Worm (Caenorhabditis elegans) whole organism, L2 larva: ENCODE data around the gene F10C2.4.
"Not testable (repeated sequence)": the region's sequence is repeated elsewhere in the genome, so short reads cannot be mapped to it uniquely, and the experiment has no call there.

Experiments
- C34F6.9 ChIP-seq: fragments of 150-350 bp; optimal IDR thresholded peaks from 2 replicates; lab custom pipeline; 2014; ENCODE audit warnings: missing biosample characterization, missing genetic modification characterization
- F13H6.1 ChIP-seq: sonication (generic microtip); optimal IDR thresholded peaks from 2 replicates; lab custom pipeline; 2016; ENCODE audit warnings: missing genetic modification characterization, missing compliant biosample characterization
- Y55F3AM.14 ChIP-seq: fragments of 200-800 bp; sonication (Bioruptor generic); optimal IDR thresholded peaks from 2 replicates; lab custom pipeline; 2018; ENCODE audit warnings: mild to moderate bottlenecking, missing genetic modification characterization, missing compliant biosample characterization
- alr-1 ChIP-seq: fragments of 150-350 bp; optimal IDR thresholded peaks from 2 replicates; lab custom pipeline; 2014; ENCODE audit warnings: missing biosample characterization, missing genetic modification characterization
- blmp-1 ChIP-seq: sonication (generic microtip); optimal IDR thresholded peaks from 2 replicates; lab custom pipeline; 2017; ENCODE audit warnings: missing genetic modification characterization, mild to moderate bottlenecking, missing compliant biosample characterization, antibody characterized with exemption, moderate library complexity; ENCODE audit not compliant: insufficient read depth
- ceh-16 ChIP-seq: fragments of 150-350 bp; optimal IDR thresholded peaks from 2 replicates; lab custom pipeline; 2014; ENCODE audit warnings: missing biosample characterization, missing genetic modification characterization
- ceh-82 ChIP-seq: fragments of 150-350 bp; optimal IDR thresholded peaks from 2 replicates; lab custom pipeline; 2014; ENCODE audit warnings: missing biosample characterization, missing genetic modification characterization
- elt-1 ChIP-seq: fragments of 150-350 bp; optimal IDR thresholded peaks from 2 replicates; lab custom pipeline; 2014; ENCODE audit warnings: missing biosample characterization, missing genetic modification characterization
- elt-3 ChIP-seq: sonication (generic microtip); optimal IDR thresholded peaks from 2 replicates; lab custom pipeline; 2017; ENCODE audit warnings: missing biosample characterization, missing genetic modification characterization
- fos-1 ChIP-seq: fragments of 150-350 bp; optimal IDR thresholded peaks from 2 replicates; lab custom pipeline; 2014; ENCODE audit warnings: missing biosample characterization, missing genetic modification characterization
- gmeb-1 ChIP-seq: fragments of 150-350 bp; optimal IDR thresholded peaks from 2 replicates; lab custom pipeline; 2014; ENCODE audit warnings: missing biosample characterization, missing genetic modification characterization
- lin-11 ChIP-seq: fragments of 150-350 bp; sonication (generic microtip); optimal IDR thresholded peaks from 2 replicates; lab custom pipeline; 2014; ENCODE audit warnings: missing biosample characterization, missing genetic modification characterization, inconsistent platforms, mixed read lengths
- lin-39 ChIP-seq: fragments of 150-350 bp; optimal IDR thresholded peaks from 2 replicates; lab custom pipeline; 2014; ENCODE audit warnings: missing biosample characterization, missing genetic modification reagents, missing genetic modification characterization
- lsy-2 ChIP-seq, 2 experiments: fragments of 150-350 bp in 1 of 2; sonication (generic microtip) in 1 of 2; optimal IDR thresholded peaks; 2 replicates each; lab custom pipeline; 2014 to 2017; ENCODE audit warnings: missing biosample characterization in 2 of 2, missing genetic modification characterization in 2 of 2
- mab-5 ChIP-seq: fragments of 150-350 bp; optimal IDR thresholded peaks from 2 replicates; lab custom pipeline; 2014; ENCODE audit warnings: missing biosample characterization, missing genetic modification characterization
- mdl-1 ChIP-seq, 2 experiments: fragments of 150-350 bp in 1 of 2; sonication (generic microtip) in 1 of 2; optimal IDR thresholded peaks; 2 replicates each; lab custom pipeline; 2017; ENCODE audit warnings: missing biosample characterization in 2 of 2, missing genetic modification characterization in 2 of 2
- nhr-10 ChIP-seq: sonication (generic microtip); optimal IDR thresholded peaks from 2 replicates; lab custom pipeline; 2017; ENCODE audit warnings: missing biosample characterization, missing genetic modification characterization
- nhr-12 ChIP-seq: fragments of 150-350 bp; optimal IDR thresholded peaks from 2 replicates; lab custom pipeline; 2014; ENCODE audit warnings: missing biosample characterization, missing genetic modification characterization
- nhr-129 ChIP-seq: fragments of 150-350 bp; optimal IDR thresholded peaks from 2 replicates; lab custom pipeline; 2014; ENCODE audit warnings: missing biosample characterization, missing genetic modification characterization
- nhr-21 ChIP-seq: fragments of 150-350 bp; optimal IDR thresholded peaks from 2 replicates; lab custom pipeline; 2014; ENCODE audit warnings: missing biosample characterization, missing genetic modification characterization
- nhr-23 ChIP-seq: fragments of 150-350 bp; optimal IDR thresholded peaks from 2 replicates; lab custom pipeline; 2014; ENCODE audit warnings: missing biosample characterization, missing genetic modification reagents, missing genetic modification characterization
- nhr-237 ChIP-seq: fragments of 150-350 bp; optimal IDR thresholded peaks from 2 replicates; lab custom pipeline; 2014; ENCODE audit warnings: missing biosample characterization, missing genetic modification characterization
- nhr-25 ChIP-seq: fragments of 150-350 bp; sonication (generic microtip); optimal IDR thresholded peaks from 3 replicates; lab custom pipeline; 2014; ENCODE audit warnings: missing biosample characterization, missing genetic modification characterization
- nhr-6 ChIP-seq: fragments of 150-350 bp; optimal IDR thresholded peaks from 2 replicates; lab custom pipeline; 2014; ENCODE audit warnings: missing biosample characterization, missing genetic modification characterization
- nhr-77 ChIP-seq: fragments of 150-350 bp; optimal IDR thresholded peaks from 2 replicates; lab custom pipeline; 2014; ENCODE audit warnings: missing biosample characterization, missing genetic modification characterization
- sem-4 ChIP-seq: fragments of 150-350 bp; optimal IDR thresholded peaks from 2 replicates; lab custom pipeline; 2014; ENCODE audit warnings: missing biosample characterization, missing genetic modification reagents, missing genetic modification characterization
- sma-3 ChIP-seq: sonication (generic microtip); optimal IDR thresholded peaks from 2 replicates; lab custom pipeline; 2016; ENCODE audit warnings: missing genetic modification reagents, missing genetic modification characterization, missing compliant biosample characterization
- sma-9 ChIP-seq, 2 experiments: fragments of 150-350 bp in 1 of 2; sonication (generic microtip) in 1 of 2; optimal IDR thresholded peaks; 2 replicates each; lab custom pipeline; 2014 to 2016; ENCODE audit warnings: missing genetic modification characterization in 2 of 2, mild to moderate bottlenecking in 1 of 2, missing biosample characterization in 1 of 2, missing compliant biosample characterization in 1 of 2, missing genetic modification reagents in 1 of 2, moderate library complexity in 1 of 2
- unc-39 ChIP-seq: fragments of 150-350 bp; optimal IDR thresholded peaks from 2 replicates; lab custom pipeline; 2014; ENCODE audit warnings: missing biosample characterization, missing genetic modification characterization
- unc-62 ChIP-seq: fragments of 150-350 bp; optimal IDR thresholded peaks from 2 replicates; lab custom pipeline; 2014; ENCODE audit warnings: missing biosample characterization, missing genetic modification reagents, missing genetic modification characterization
- zag-1 ChIP-seq: fragments of 150-350 bp; optimal IDR thresholded peaks from 2 replicates; lab custom pipeline; 2014; ENCODE audit warnings: missing biosample characterization, missing genetic modification characterization
- ztf-11 ChIP-seq: sonication (generic microtip); optimal IDR thresholded peaks from 2 replicates; lab custom pipeline; 2017; ENCODE audit warnings: missing biosample characterization, missing genetic modification characterization
- ztf-4 ChIP-seq: fragments of 150-350 bp; optimal IDR thresholded peaks from 2 replicates; lab custom pipeline; 2014; ENCODE audit warnings: missing biosample characterization, missing genetic modification characterization

F10C2.4 gene

ce11 chrV:12006495-12006894 is 34.9 kb upstream of the F10C2.4 start, which contains the start of gene F57F5.3:
TSS of gene F57F5.3 (minus strand) at chrV:12006595.
- TF ChIP-seq ztf-4 (tag; lab: Kevin White, UChicago) (no peak), F13H6.1 (no peak), mab-5 (tag; lab: Kevin White, UChicago) (no peak), unc-39 (no peak), nhr-12 (tag; lab: Kevin White, UChicago) (no peak), C34F6.9 (no peak), nhr-21 (tag; lab: Kevin White, UChicago) (no peak), unc-62 (GFP tag; lab: Kevin White, UChicago) (no peak), nhr-25 (no peak), lin-39 (tag; lab: Kevin White, UChicago) (no peak), alr-1 (no peak), fos-1 (tag; lab: Kevin White, UChicago) (no peak), mdl-1 (tag; optimal IDR thresholded peaks at IDR 0.05; lab: Kevin White, UChicago) (no peak), ceh-82 (tag; lab: Kevin White, UChicago) (no peak), lin-11 (no peak)

ce11 chrV:12011686-12012085 is 29.7 kb upstream of the F10C2.4 start:
- no peak for TF ChIP-seq sma-3 (GFP tag; lab: Kevin White, UChicago)
- no peak for TF ChIP-seq ztf-4 (tag; lab: Kevin White, UChicago)
- TF ChIP-seq blmp-1 (tag; lab: Kevin White, UChicago): peak; percentile 95
- TF ChIP-seq fos-1 (tag; lab: Kevin White, UChicago): peak; percentile 20
- TF ChIP-seq sma-9 (GFP tag; optimal IDR thresholded peaks at IDR 0.05; lab: Kevin White, UChicago): peak; percentile 11
- no peak for TF ChIP-seq sma-9 (tag; optimal IDR thresholded peaks at IDR 0.05; lab: Kevin White, UChicago)

ce11 chrV:12013298-12013697 is 28.1 kb upstream of the F10C2.4 start, which contains the start of gene add-2:
TSS of gene add-2 (minus strand) at chrV:12013406.
- TF ChIP-seq ceh-82 (tag; lab: Kevin White, UChicago): no peak
- no peak for TF ChIP-seq elt-1 (tag; lab: Kevin White, UChicago)
- no peak for TF ChIP-seq lin-11
- no peak for TF ChIP-seq nhr-77
- TF ChIP-seq gmeb-1 (tag; lab: Kevin White, UChicago): no peak
- no peak for TF ChIP-seq elt-3
- no peak for TF ChIP-seq nhr-129 (tag; lab: Kevin White, UChicago)
- no peak for TF ChIP-seq nhr-23 (tag; lab: Kevin White, UChicago)
- TF ChIP-seq ztf-11 (tag; lab: Kevin White, UChicago): no peak
- TF ChIP-seq nhr-6: no peak
- no peak for TF ChIP-seq sem-4 (tag; lab: Kevin White, UChicago)
- no peak for TF ChIP-seq ceh-16
- TF ChIP-seq nhr-12 (tag; lab: Kevin White, UChicago): no peak
- TF ChIP-seq nhr-237 (tag; lab: Kevin White, UChicago): no peak
- TF ChIP-seq, all 48 proteins: peak for 0

ce11 chrV:12020026-12020425 is 21.3 kb upstream of the F10C2.4 start, which contains the start of gene F10C2.3:
TSS of gene F10C2.3 (plus strand) at chrV:12020326.
- not testable (repeated sequence) for TF ChIP-seq nhr-23, nhr-10, ceh-82 (tag; lab: Kevin White, UChicago)

- TF ChIP-seq nhr-6 (no peak), fos-1 (tag; lab: Kevin White, UChicago) (peak; percentile 58)
Measured at ce11 chrV:12020940-12021339, 20.4 kb upstream of the F10C2.4 start.

ce11 chrV:12024273-12024672 is 17.1 kb upstream of the F10C2.4 start:
- TF ChIP-seq nhr-25 (no peak), nhr-129 (tag; lab: Kevin White, UChicago) (peak; percentile 31), F13H6.1 (peak; percentile 50), gmeb-1 (tag; lab: Kevin White, UChicago) (no peak), lsy-2 (tag; optimal IDR thresholded peaks at IDR 0.05; lab: Kevin White, UChicago) (peak in 1 of 2 experiments; percentile 36), zag-1 (peak; percentile 82), sma-3 (GFP tag; lab: Kevin White, UChicago) (no peak), alr-1 (no peak), sma-9 (GFP tag; optimal IDR thresholded peaks at IDR 0.05; lab: Kevin White, UChicago) (peak; percentile 16), sma-9 (tag; optimal IDR thresholded peaks at IDR 0.05; lab: Kevin White, UChicago) (no peak), mab-5 (tag; lab: Kevin White, UChicago) (no peak), nhr-23 (tag; lab: Kevin White, UChicago) (no peak), mdl-1 (tag; optimal IDR thresholded peaks at IDR 0.05; lab: Kevin White, UChicago) (peak in 1 of 2 experiments; percentile 1), Y55F3AM.14 (peak; percentile 35), C34F6.9 (peak; percentile 40), ztf-11 (tag; lab: Kevin White, UChicago) (no peak), lin-11 (peak; percentile 18), nhr-12 (tag; lab: Kevin White, UChicago) (no peak), sem-4 (tag; lab: Kevin White, UChicago) (peak; percentile 14), blmp-1 (tag; lab: Kevin White, UChicago) (no peak)
